Fruit fly (Drosophila melanogaster) whole organism, prepupa: Measurements from ENCODE around the gene Ogdh.
A peak's percentile ranks its signal among the peaks of the same experiment; 100 is the strongest.

Experiments
- CG31627 ChIP-seq: fragments of 200-800 bp; sonication (Bioruptor generic); optimal IDR thresholded peaks from 3 replicates; lab custom pipeline; 2016; ENCODE audit warnings: missing biosample characterization, missing genetic modification characterization
- CG4318 ChIP-seq: fragments of 200-800 bp; sonication (Bioruptor generic); optimal IDR thresholded peaks from 3 replicates; lab custom pipeline; 2017; ENCODE audit warnings: missing biosample characterization, mild to moderate bottlenecking, missing genetic modification characterization
- CG6792 ChIP-seq: fragments of 200-800 bp; sonication (Bioruptor generic); optimal IDR thresholded peaks from 3 replicates; lab custom pipeline; 2016; ENCODE audit warnings: missing biosample characterization, missing genetic modification characterization
- CG6854 ChIP-seq: fragments of 200-800 bp; sonication (Bioruptor generic); optimal IDR thresholded peaks from 2 replicates; lab custom pipeline; 2017; ENCODE audit warnings: missing biosample characterization, mild to moderate bottlenecking, missing genetic modification characterization

DNA sequence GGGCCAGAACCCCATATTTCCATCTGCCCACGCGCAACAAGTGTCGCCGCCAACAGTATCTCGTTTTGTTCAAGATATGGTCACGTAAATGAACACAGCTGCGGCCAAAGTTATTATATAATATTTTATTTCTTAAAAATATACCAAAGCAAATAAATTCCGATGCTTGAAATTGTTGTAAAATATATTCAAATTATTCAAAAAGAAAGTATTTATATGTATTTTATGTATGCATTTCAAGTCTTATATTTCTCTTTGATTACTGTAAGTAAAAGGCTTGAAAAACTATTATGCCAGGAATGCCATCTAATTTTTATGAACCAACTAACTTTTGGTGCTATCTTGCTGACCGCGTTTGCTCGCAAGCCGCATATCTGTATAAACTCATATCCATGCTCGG is 34.5 kb downstream of the Ogdh start:
- TF ChIP-seq CG4318 (no peak), CG6792 (GFP tag; lab: Kevin White, UChicago) (peak; percentile 83), CG31627 (GFP tag; lab: Kevin White, UChicago) (peak; percentile 70), CG6854 (peak; percentile 87)
